Worm (Caenorhabditis elegans): Measurements from ENCODE around the gene scvp-1.

The scvp-1 gene

ce11 chrV:10961448-10961870, 30.4 kb upstream of the scvp-1 start (continued):
- TF ChIP-seq lin-13 (GFP tag; optimal IDR thresholded peaks at IDR 0.05) (peak; percentile 35), attf-4 (tag; optimal IDR thresholded peaks at IDR 0.05) (no peak), dve-1 (tag; optimal IDR thresholded peaks at IDR 0.05; ENCODE audit: insufficient read depth) (peak; percentile 52), hlh-11 (tag; optimal IDR thresholded peaks at IDR 0.05) (peak; percentile 84), spr-3 (GFP tag; optimal IDR thresholded peaks at IDR 0.05) (no peak), mdl-1 (tag; optimal IDR thresholded peaks at IDR 0.05) (peak in 1 of 2 experiments; percentile 2), D1046.2 (GFP tag; IDR thresholded peaks at IDR 0.05) (0 out of 2 replicates have a peak, but pooled peaks have one; percentile 10), ama-1 (optimal IDR thresholded peaks at IDR 0.05) (peak; percentile 6), lsy-2 (tag; optimal IDR thresholded peaks at IDR 0.05) (peak; percentile 24 to 57), saeg-2 (GFP tag; IDR thresholded peaks at IDR 0.05) (no peak), nhr-48 (tag; optimal IDR thresholded peaks at IDR 0.05) (peak; percentile 40), dmd-9 (GFP tag; IDR thresholded peaks at IDR 0.05) (no peak), set-16 (GFP tag; IDR thresholded peaks at IDR 0.05) (peak; percentile 45), zag-1 (tag; optimal IDR thresholded peaks at IDR 0.05) (peak; percentile 12), nhr-11 (tag; optimal IDR thresholded peaks at IDR 0.05) (peak; percentile 86), ceh-82 (tag; optimal IDR thresholded peaks at IDR 0.05) (no peak), dpl-1 (GFP tag; optimal IDR thresholded peaks at IDR 0.05) (peak; percentile 6), skn-1 (tag; optimal IDR thresholded peaks at IDR 0.05) (no peak), mep-1 (tag; optimal IDR thresholded peaks at IDR 0.05) (peak; percentile 60), ctbp-1 (GFP tag; IDR thresholded peaks at IDR 0.05) (peak; percentile 84), unc-130 (GFP tag; optimal IDR thresholded peaks at IDR 0.05) (no peak), pqm-1 (tag; optimal IDR thresholded peaks at IDR 0.05) (no peak), daf-19 (GFP tag; conservative IDR thresholded peaks at IDR 0.05) (0 out of 2 replicates have a peak, but pooled peaks have one; percentile 38), egl-43 (GFP tag; IDR thresholded peaks at IDR 0.05) (0 out of 2 replicates have a peak, but pooled peaks have one; percentile 50)

- TF ChIP-seq lin-13 (GFP tag; optimal IDR thresholded peaks at IDR 0.05) (peak; percentile 39), hlh-11 (tag; optimal IDR thresholded peaks at IDR 0.05) (peak; percentile 59), mes-2 (tag; optimal IDR thresholded peaks at IDR 0.05; ENCODE audit: poor library complexity, severe bottlenecking) (peak; percentile 55), daf-12 (tag; optimal IDR thresholded peaks at IDR 0.05) (no peak), nhr-77 (tag; optimal IDR thresholded peaks at IDR 0.05) (peak; percentile 14), nhr-28 (tag; optimal IDR thresholded peaks at IDR 0.05) (peak; percentile 96), dve-1 (tag; optimal IDR thresholded peaks at IDR 0.05; ENCODE audit: insufficient read depth) (peak; percentile 29), F26F4.8 (GFP tag; conservative IDR thresholded peaks at IDR 0.05) (no peak), tra-1 (GFP tag; IDR thresholded peaks at IDR 0.05) (no peak), mep-1 (tag; optimal IDR thresholded peaks at IDR 0.05) (peak; percentile 31), F44E2.7 (GFP tag; IDR thresholded peaks at IDR 0.05) (no peak), dmd-6 (GFP tag; IDR thresholded peaks at IDR 0.05) (peak; percentile 77), nhr-76 (tag; optimal IDR thresholded peaks at IDR 0.05) (no peak), lin-38 (GFP tag; IDR thresholded peaks at IDR 0.05) (peak; percentile 37), pqm-1 (tag; optimal IDR thresholded peaks at IDR 0.05) (peak; percentile 57), daf-16 (GFP tag; optimal IDR thresholded peaks at IDR 0.05) (no peak), daf-16 (tag; optimal IDR thresholded peaks at IDR 0.05) (peak; percentile 64), pha-4 (GFP tag; IDR thresholded peaks at IDR 0.05) (no peak), pha-4 (tag; optimal IDR thresholded peaks at IDR 0.05) (peak; percentile 27), mxl-3 (GFP tag; optimal IDR thresholded peaks at IDR 0.05) (peak; percentile 9), T20F7.1 (GFP tag; optimal IDR thresholded peaks at IDR 0.05) (peak; percentile 36), fos-1 (tag; optimal IDR thresholded peaks at IDR 0.05) (no peak)
These were observed 29.5 kb upstream of the scvp-1 start, which contains the start of gene vps-36 for ce11 chrV:10960544-10960943. TSS of gene vps-36 (minus strand) at chrV:10960669.
